Worm (Caenorhabditis elegans): ENCODE data around the gene str-168.

ce11 chrIV:4941681-4942080 is 2.9 kb downstream of the str-168 start, which contains the start of gene Y9C9A.5:
- TF ChIP-seq mep-1 (tag; optimal IDR thresholded peaks at IDR 0.05) (no peak), nhr-77 (tag; optimal IDR thresholded peaks at IDR 0.05) (no peak), F10B5.3 (tag; optimal IDR thresholded peaks at IDR 0.05) (no peak), rbr-2 (tag; optimal IDR thresholded peaks at IDR 0.05) (no peak)
